Worm (Caenorhabditis elegans): Measurements from ENCODE around the gene F11A5.5.

Gene F11A5.5

DNA sequence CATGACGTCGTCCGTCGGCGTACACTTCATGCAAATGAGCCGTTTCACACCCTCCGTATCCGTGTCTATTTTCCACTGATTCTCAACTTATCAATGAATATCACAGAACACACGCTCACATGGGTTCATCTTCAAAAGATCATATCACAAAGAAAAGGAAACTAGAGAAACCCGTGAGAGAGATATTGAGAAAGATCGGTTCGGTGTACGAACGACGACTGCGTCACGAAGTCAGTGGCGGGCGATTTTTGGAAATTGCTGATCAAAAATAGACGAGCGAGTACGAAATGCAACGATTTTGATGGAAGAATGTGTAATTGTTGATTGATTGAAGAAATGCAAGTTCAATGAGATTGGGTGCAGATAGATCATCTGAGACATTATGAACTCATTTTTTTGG is 15.2 kb downstream of the F11A5.5 start (continued):
- no peak for TF ChIP-seq nhr-11 (tag; optimal IDR thresholded peaks at IDR 0.05)
- TF ChIP-seq lin-14 (GFP tag; optimal IDR thresholded peaks at IDR 0.05): peak; percentile 76
- TF ChIP-seq sox-4 (tag; optimal IDR thresholded peaks at IDR 0.05): no peak
- TF ChIP-seq elt-2 (tag; optimal IDR thresholded peaks at IDR 0.05): no peak
- no peak for TF ChIP-seq nhr-47 (tag; optimal IDR thresholded peaks at IDR 0.05)
- TF ChIP-seq nhr-71 (tag; optimal IDR thresholded peaks at IDR 0.05): peak; percentile 69
- no peak for TF ChIP-seq ceh-88 (GFP tag; IDR thresholded peaks at IDR 0.05)
- TF ChIP-seq tlp-1 (tag; optimal IDR thresholded peaks at IDR 0.05): no peak
- TF ChIP-seq zip-4 (GFP tag; optimal IDR thresholded peaks at IDR 0.05): no peak
- no peak for TF ChIP-seq dsc-1 (tag; optimal IDR thresholded peaks at IDR 0.05)
- TF ChIP-seq nhr-84 (tag; optimal IDR thresholded peaks at IDR 0.05): no peak
- TF ChIP-seq nhr-237 (tag; optimal IDR thresholded peaks at IDR 0.05): no peak
- no peak for TF ChIP-seq isw-1 (GFP tag; IDR thresholded peaks at IDR 0.05)
- no peak for TF ChIP-seq lin-13 (GFP tag; optimal IDR thresholded peaks at IDR 0.05)
- no peak for TF ChIP-seq swsn-7 (tag; optimal IDR thresholded peaks at IDR 0.05)
- no peak for TF ChIP-seq hpl-2 (GFP tag; optimal IDR thresholded peaks at IDR 0.05)
- no peak for TF ChIP-seq irx-1 (tag; optimal IDR thresholded peaks at IDR 0.05)
- TF ChIP-seq mdl-1 (tag; optimal IDR thresholded peaks at IDR 0.05): peak in 1 of 2 experiments; percentile 9
- peak; percentile 64 for TF ChIP-seq snu-23 (GFP tag; optimal IDR thresholded peaks at IDR 0.05)
- no peak for TF ChIP-seq aha-1 (tag; optimal IDR thresholded peaks at IDR 0.05)
- peak in 1 of 3 experiments; percentile 3 for TF ChIP-seq dpl-1 (GFP tag; optimal IDR thresholded peaks at IDR 0.05)
- no peak for TF ChIP-seq zag-1 (tag; optimal IDR thresholded peaks at IDR 0.05)
- peak; percentile 86 for TF ChIP-seq nhr-20 (tag; optimal IDR thresholded peaks at IDR 0.05)

ce11 chrV:16214505-16214904 is 16.4 kb downstream of the F11A5.5 start, which contains the start of gene F11A5.9:
Gene F11A5.9 (plus strand): TSS chrV:16214890.
- TF ChIP-seq blmp-1 (tag; optimal IDR thresholded peaks at IDR 0.05): peak; percentile 38
- peak in 2 of 6 experiments; percentile 5 to 69 for TF ChIP-seq elt-3 (tag; optimal IDR thresholded peaks at IDR 0.05)
- peak; percentile 19; the same call in 1 of the 2 replicates for TF ChIP-seq nhr-19 (GFP tag; conservative IDR thresholded peaks at IDR 0.05)
- TF ChIP-seq swsn-7 (tag; optimal IDR thresholded peaks at IDR 0.05): no peak
- peak in 1 of 2 experiments; percentile 9 for TF ChIP-seq lin-35 (GFP tag; optimal IDR thresholded peaks at IDR 0.05)
- peak in 1 of 2 experiments; percentile 35 for TF ChIP-seq lsy-2 (tag; optimal IDR thresholded peaks at IDR 0.05)
- no peak for TF ChIP-seq ztf-11 (tag; optimal IDR thresholded peaks at IDR 0.05)
- TF ChIP-seq nhr-237 (tag; optimal IDR thresholded peaks at IDR 0.05): no peak
- TF ChIP-seq F16B12.6 (tag; optimal IDR thresholded peaks at IDR 0.05): no peak
- TF ChIP-seq snpc-4 (tag; optimal IDR thresholded peaks at IDR 0.05): no peak

ce11 chrV:16218522-16218921 is 20.4 kb downstream of the F11A5.5 start, which contains the start of gene F11A5.15:
Gene F11A5.15 (minus strand): TSS chrV:16218622.
- TF ChIP-seq nhr-77 (tag; optimal IDR thresholded peaks at IDR 0.05): no peak
- no peak for TF ChIP-seq hlh-4 (tag; optimal IDR thresholded peaks at IDR 0.05)
- TF ChIP-seq nhr-11 (tag; optimal IDR thresholded peaks at IDR 0.05): no peak
- TF ChIP-seq lin-35 (GFP tag; optimal IDR thresholded peaks at IDR 0.05): no peak
- no peak for TF ChIP-seq nhr-47 (tag; optimal IDR thresholded peaks at IDR 0.05)
- no peak for TF ChIP-seq sup-37 (GFP tag; optimal IDR thresholded peaks at IDR 0.05)
- peak in 1 of 6 experiments; percentile 26 for TF ChIP-seq elt-3 (tag; optimal IDR thresholded peaks at IDR 0.05)
- TF ChIP-seq snu-23 (GFP tag; optimal IDR thresholded peaks at IDR 0.05): no peak
- no peak for TF ChIP-seq efl-1 (optimal IDR thresholded peaks at IDR 0.05)
- TF ChIP-seq efl-1 (GFP tag; optimal IDR thresholded peaks at IDR 0.05 in 1 of 2): peak in 1 of 2 experiments; percentile 31
- TF ChIP-seq mdl-1 (tag; optimal IDR thresholded peaks at IDR 0.05): no peak
- TF ChIP-seq aly-2 (tag; optimal IDR thresholded peaks at IDR 0.05): no peak

Measured in whole organism, L1 larva.